Worm (Caenorhabditis elegans) whole organism, L2 larva: ENCODE measurements around the gene srw-36.

Experiments used
- C34F6.9 ChIP-seq: fragments of 150-350 bp; optimal IDR thresholded peaks from 2 replicates; lab custom pipeline; 2014; ENCODE audit warnings: missing biosample characterization, missing genetic modification characterization
- F13H6.1 ChIP-seq: sonication (generic microtip); optimal IDR thresholded peaks from 2 replicates; lab custom pipeline; 2016; ENCODE audit warnings: missing genetic modification characterization, missing compliant biosample characterization
- R02D3.7 ChIP-seq: fragments of 150-350 bp; optimal IDR thresholded peaks from 2 replicates; lab custom pipeline; 2014; ENCODE audit warnings: missing biosample characterization, missing genetic modification characterization
- ZK546.5 ChIP-seq: sonication (generic microtip); optimal IDR thresholded peaks from 2 replicates; lab custom pipeline; 2017; ENCODE audit warnings: missing biosample characterization, missing genetic modification characterization
- alr-1 ChIP-seq: fragments of 150-350 bp; optimal IDR thresholded peaks from 2 replicates; lab custom pipeline; 2014; ENCODE audit warnings: missing biosample characterization, missing genetic modification characterization
- aly-2 ChIP-seq: fragments of 150-350 bp; optimal IDR thresholded peaks from 2 replicates; lab custom pipeline; 2014; ENCODE audit warnings: missing biosample characterization, missing genetic modification characterization
- blmp-1 ChIP-seq: sonication (generic microtip); optimal IDR thresholded peaks from 2 replicates; lab custom pipeline; 2017; ENCODE audit warnings: missing genetic modification characterization, mild to moderate bottlenecking, missing compliant biosample characterization, antibody characterized with exemption, moderate library complexity; ENCODE audit not compliant: insufficient read depth
- ceh-16 ChIP-seq: fragments of 150-350 bp; optimal IDR thresholded peaks from 2 replicates; lab custom pipeline; 2014; ENCODE audit warnings: missing biosample characterization, missing genetic modification characterization
- ceh-82 ChIP-seq: fragments of 150-350 bp; optimal IDR thresholded peaks from 2 replicates; lab custom pipeline; 2014; ENCODE audit warnings: missing biosample characterization, missing genetic modification characterization
- crh-2 ChIP-seq: sonication (generic microtip); optimal IDR thresholded peaks from 2 replicates; lab custom pipeline; 2017; ENCODE audit warnings: missing biosample characterization, missing genetic modification characterization
- dmd-4 ChIP-seq: sonication (generic microtip); optimal IDR thresholded peaks from 2 replicates; lab custom pipeline; 2017; ENCODE audit warnings: missing biosample characterization, missing genetic modification characterization
- elt-1 ChIP-seq: fragments of 150-350 bp; optimal IDR thresholded peaks from 2 replicates; lab custom pipeline; 2014; ENCODE audit warnings: missing biosample characterization, missing genetic modification characterization
- elt-3 ChIP-seq: sonication (generic microtip); optimal IDR thresholded peaks from 2 replicates; lab custom pipeline; 2017; ENCODE audit warnings: missing biosample characterization, missing genetic modification characterization
- fos-1 ChIP-seq: fragments of 150-350 bp; optimal IDR thresholded peaks from 2 replicates; lab custom pipeline; 2014; ENCODE audit warnings: missing biosample characterization, missing genetic modification characterization
- lin-11 ChIP-seq: fragments of 150-350 bp; sonication (generic microtip); optimal IDR thresholded peaks from 2 replicates; lab custom pipeline; 2014; ENCODE audit warnings: missing biosample characterization, missing genetic modification characterization, inconsistent platforms, mixed read lengths
- lin-13 ChIP-seq: fragments of 150-350 bp; optimal IDR thresholded peaks from 2 replicates; lab custom pipeline; 2014; ENCODE audit warnings: missing biosample characterization, missing genetic modification reagents, missing genetic modification characterization
- lin-39 ChIP-seq: fragments of 150-350 bp; optimal IDR thresholded peaks from 2 replicates; lab custom pipeline; 2014; ENCODE audit warnings: missing biosample characterization, missing genetic modification reagents, missing genetic modification characterization
- lsy-2 ChIP-seq, 2 experiments: fragments of 150-350 bp in 1 of 2; sonication (generic microtip) in 1 of 2; optimal IDR thresholded peaks; 2 replicates each; lab custom pipeline; 2014 to 2017; ENCODE audit warnings: missing biosample characterization in 2 of 2, missing genetic modification characterization in 2 of 2
- mab-5 ChIP-seq: fragments of 150-350 bp; optimal IDR thresholded peaks from 2 replicates; lab custom pipeline; 2014; ENCODE audit warnings: missing biosample characterization, missing genetic modification characterization
- mbf-1 ChIP-seq: sonication (generic microtip); optimal IDR thresholded peaks from 2 replicates; lab custom pipeline; 2017; ENCODE audit warnings: missing biosample characterization, missing genetic modification characterization
- mdl-1 ChIP-seq, 2 experiments: fragments of 150-350 bp in 1 of 2; sonication (generic microtip) in 1 of 2; optimal IDR thresholded peaks; 2 replicates each; lab custom pipeline; 2017; ENCODE audit warnings: missing biosample characterization in 2 of 2, missing genetic modification characterization in 2 of 2
- nhr-11 ChIP-seq: fragments of 150-350 bp; optimal IDR thresholded peaks from 2 replicates; lab custom pipeline; 2014; ENCODE audit warnings: missing biosample characterization, missing genetic modification characterization
- nhr-12 ChIP-seq: fragments of 150-350 bp; optimal IDR thresholded peaks from 2 replicates; lab custom pipeline; 2014; ENCODE audit warnings: missing biosample characterization, missing genetic modification characterization
- nhr-21 ChIP-seq: fragments of 150-350 bp; optimal IDR thresholded peaks from 2 replicates; lab custom pipeline; 2014; ENCODE audit warnings: missing biosample characterization, missing genetic modification characterization
- nhr-23 ChIP-seq: fragments of 150-350 bp; optimal IDR thresholded peaks from 2 replicates; lab custom pipeline; 2014; ENCODE audit warnings: missing biosample characterization, missing genetic modification reagents, missing genetic modification characterization
- nhr-237 ChIP-seq: fragments of 150-350 bp; optimal IDR thresholded peaks from 2 replicates; lab custom pipeline; 2014; ENCODE audit warnings: missing biosample characterization, missing genetic modification characterization
- nhr-25 ChIP-seq: fragments of 150-350 bp; sonication (generic microtip); optimal IDR thresholded peaks from 3 replicates; lab custom pipeline; 2014; ENCODE audit warnings: missing biosample characterization, missing genetic modification characterization
- nhr-6 ChIP-seq: fragments of 150-350 bp; optimal IDR thresholded peaks from 2 replicates; lab custom pipeline; 2014; ENCODE audit warnings: missing biosample characterization, missing genetic modification characterization
- peb-1 ChIP-seq: fragments of 150-350 bp; optimal IDR thresholded peaks from 2 replicates; lab custom pipeline; 2014; ENCODE audit warnings: missing biosample characterization, missing genetic modification characterization
- sem-4 ChIP-seq: fragments of 150-350 bp; optimal IDR thresholded peaks from 2 replicates; lab custom pipeline; 2014; ENCODE audit warnings: missing biosample characterization, missing genetic modification reagents, missing genetic modification characterization
- skn-1 ChIP-seq: sonication (generic microtip); optimal IDR thresholded peaks from 2 replicates; lab custom pipeline; 2017; ENCODE audit warnings: missing biosample characterization, missing genetic modification characterization
- sma-3 ChIP-seq: sonication (generic microtip); optimal IDR thresholded peaks from 2 replicates; lab custom pipeline; 2016; ENCODE audit warnings: missing genetic modification reagents, missing genetic modification characterization, missing compliant biosample characterization
- snpc-4 ChIP-seq: fragments of 150-350 bp; optimal IDR thresholded peaks from 2 replicates; lab custom pipeline; 2014; ENCODE audit warnings: missing biosample characterization, missing genetic modification characterization
- unc-39 ChIP-seq: fragments of 150-350 bp; optimal IDR thresholded peaks from 2 replicates; lab custom pipeline; 2014; ENCODE audit warnings: missing biosample characterization, missing genetic modification characterization
- unc-55 ChIP-seq: fragments of 150-350 bp; sonication (generic microtip); optimal IDR thresholded peaks from 3 replicates; lab custom pipeline; 2014; ENCODE audit warnings: missing biosample characterization, missing genetic modification reagents, missing genetic modification characterization
- zag-1 ChIP-seq: fragments of 150-350 bp; optimal IDR thresholded peaks from 2 replicates; lab custom pipeline; 2014; ENCODE audit warnings: missing biosample characterization, missing genetic modification characterization
- ztf-11 ChIP-seq: sonication (generic microtip); optimal IDR thresholded peaks from 2 replicates; lab custom pipeline; 2017; ENCODE audit warnings: missing biosample characterization, missing genetic modification characterization

srw-36 gene

ce11 chrV:16645201-16645940, 37.6 kb upstream of the srw-36 start, which contains the start of gene W06G6.17:
Gene W06G6.17 (minus strand): TSS chrV:16645251.
- TF ChIP-seq fos-1 = no peak
- TF ChIP-seq elt-1 (tag; lab: Kevin White, UChicago) = no peak
- no peak for TF ChIP-seq blmp-1 (tag; lab: Kevin White, UChicago)
- no peak for TF ChIP-seq crh-2 (tag; lab: Kevin White, UChicago)
- no peak for TF ChIP-seq mdl-1 (tag; optimal IDR thresholded peaks at IDR 0.05; lab: Kevin White, UChicago)
- no peak for TF ChIP-seq elt-3 (tag; lab: Kevin White, UChicago)
- no peak for TF ChIP-seq nhr-23 (tag; lab: Kevin White, UChicago)
- no peak for TF ChIP-seq F13H6.1 (tag; lab: Kevin White, UChicago)
- TF ChIP-seq nhr-21 (tag; lab: Kevin White, UChicago) = no peak
- no peak for TF ChIP-seq C34F6.9 (tag; lab: Kevin White, UChicago)
- TF ChIP-seq mab-5 = no peak
- TF ChIP-seq unc-39 (tag; lab: Kevin White, UChicago) = no peak
- no peak for TF ChIP-seq mbf-1
- TF ChIP-seq aly-2 (tag; lab: Kevin White, UChicago) = no peak
- no peak for TF ChIP-seq lsy-2 (tag; optimal IDR thresholded peaks at IDR 0.05; lab: Kevin White, UChicago)
- no peak for TF ChIP-seq nhr-25 (tag; lab: Kevin White, UChicago)
- TF ChIP-seq lin-11 (tag; lab: Kevin White, UChicago) = no peak
- TF ChIP-seq lin-39 (tag; lab: Kevin White, UChicago) = no peak
- TF ChIP-seq lin-13 (GFP tag; lab: Kevin White, UChicago) = no peak
- TF ChIP-seq, all 48 proteins: peak for 0

DNA sequence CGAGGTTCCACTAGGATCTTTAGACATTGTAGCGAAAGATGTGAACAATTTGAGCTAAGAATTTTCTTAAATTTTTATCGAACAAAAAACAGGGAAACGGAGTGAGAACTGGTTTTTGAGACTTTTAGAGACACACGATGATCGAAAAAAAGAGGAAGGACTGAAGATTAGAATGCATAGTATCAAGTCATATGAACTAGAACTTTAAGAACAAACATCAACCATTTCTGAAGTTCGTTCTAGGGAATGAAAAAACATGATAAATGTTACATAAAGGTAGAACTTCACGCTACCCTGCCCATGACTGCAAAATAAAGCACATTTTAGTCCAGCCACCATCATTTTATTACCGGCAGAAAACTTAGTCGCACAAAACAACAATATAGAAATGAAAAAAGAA, 36.6 kb upstream of the srw-36 start, which contains the start of gene W06G6.9:
TSS of gene W06G6.9 (minus strand) at position 101 of the 400 bp plus-strand sequence.
- no peak for TF ChIP-seq fos-1
- TF ChIP-seq lin-13 (GFP tag; lab: Kevin White, UChicago) = no peak
- TF ChIP-seq ztf-11 (tag; lab: Kevin White, UChicago) = no peak
- TF ChIP-seq nhr-237 (tag; lab: Kevin White, UChicago) = no peak
- TF ChIP-seq nhr-21 (tag; lab: Kevin White, UChicago) = no peak
- TF ChIP-seq snpc-4 = no peak
- TF ChIP-seq C34F6.9 (tag; lab: Kevin White, UChicago) = no peak
- TF ChIP-seq nhr-11 (tag; lab: Kevin White, UChicago) = no peak
- no peak for TF ChIP-seq lin-11 (tag; lab: Kevin White, UChicago)
- no peak for TF ChIP-seq peb-1 (tag; lab: Kevin White, UChicago)
- no peak for TF ChIP-seq nhr-6 (tag; lab: Kevin White, UChicago)
- TF ChIP-seq ceh-16 (tag; lab: Kevin White, UChicago) = no peak

ce11 chrV:16647093-16647492, 35.9 kb upstream of the srw-36 start, which contains the start of gene W06G6.10:
Gene W06G6.10 (minus strand): TSS chrV:16647193.
- TF ChIP-seq R02D3.7 (tag; lab: Kevin White, UChicago) = no peak
- no peak for TF ChIP-seq nhr-12 (tag; lab: Kevin White, UChicago)
- no peak for TF ChIP-seq nhr-6 (tag; lab: Kevin White, UChicago)
- no peak for TF ChIP-seq unc-39 (tag; lab: Kevin White, UChicago)
- TF ChIP-seq lin-39 (tag; lab: Kevin White, UChicago) = no peak
- TF ChIP-seq ZK546.5 (tag; lab: Kevin White, UChicago) = no peak
- no peak for TF ChIP-seq sma-3 (GFP tag; lab: Kevin White, UChicago)
- no peak for TF ChIP-seq ceh-82 (tag; lab: Kevin White, UChicago)
- no peak for TF ChIP-seq sem-4 (tag; lab: Kevin White, UChicago)
- TF ChIP-seq alr-1 = no peak
- no peak for TF ChIP-seq skn-1
- TF ChIP-seq mdl-1 (tag; optimal IDR thresholded peaks at IDR 0.05; lab: Kevin White, UChicago) = no peak
- no peak for TF ChIP-seq dmd-4 (tag; lab: Kevin White, UChicago)
- no peak for TF ChIP-seq zag-1 (tag; lab: Kevin White, UChicago)
- TF ChIP-seq unc-55 (GFP tag; lab: Kevin White, UChicago) = no peak
- TF ChIP-seq F13H6.1 (tag; lab: Kevin White, UChicago) = no peak
- no peak for TF ChIP-seq blmp-1 (tag; lab: Kevin White, UChicago)
